Worm (Caenorhabditis elegans): ENCODE measurements around the gene hsp-3.

DNA sequence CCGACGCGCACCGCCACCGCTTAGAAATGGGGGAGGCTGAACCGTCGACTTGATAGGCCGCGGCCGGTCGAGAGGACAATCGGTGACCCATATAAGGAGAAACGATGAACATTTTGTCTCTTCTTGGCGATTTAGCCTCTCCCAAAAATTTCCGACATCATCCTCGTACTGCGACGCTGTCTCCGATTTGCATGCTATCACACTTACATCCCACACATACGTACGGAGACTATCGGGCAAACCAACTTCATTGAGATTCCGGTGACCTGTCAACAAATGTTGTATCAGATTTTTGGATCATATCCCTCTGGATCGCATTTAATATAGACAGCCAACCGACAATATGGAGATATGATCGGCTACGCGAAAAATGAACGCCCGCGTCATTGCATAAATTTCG is 25.3 kb downstream of the hsp-3 start:
- TF ChIP-seq tab-1 (GFP tag; IDR thresholded peaks at IDR 0.05) (no peak), flt-1 (GFP tag; IDR thresholded peaks at IDR 0.05) (no peak), klf-2 (GFP tag; conservative IDR thresholded peaks at IDR 0.05) (no peak)

Data from whole organism, midembryonic.